Fruit fly (Drosophila melanogaster) whole organism, embryonic: ENCODE data around the gene CG31650.

Experiments used
- Adf1 ChIP-seq: fragments of 200-800 bp; sonication (Bioruptor generic); IDR thresholded peaks from 2 replicates; pipeline ENCODE4 v1.3.6; 2022; ENCODE audit warnings: missing biosample characterization, missing genetic modification characterization
- Bteb2 ChIP-seq: fragments of 200-800 bp; sonication (Bioruptor generic); optimal IDR thresholded peaks from 2 replicates; lab custom pipeline; 2016; ENCODE audit warnings: missing biosample characterization, missing genetic modification characterization
- CG10267 ChIP-seq: fragments of 200-800 bp; sonication (Bioruptor generic); optimal IDR thresholded peaks from 2 replicates; lab custom pipeline; 2018; ENCODE audit warnings: missing biosample characterization, mild to moderate bottlenecking, missing genetic modification characterization, moderate library complexity
- CG10462 ChIP-seq: fragments of 200-800 bp; sonication (Bioruptor generic); optimal IDR thresholded peaks from 2 replicates; lab custom pipeline; 2016; ENCODE audit warnings: missing biosample characterization, missing genetic modification characterization
- CG10565 ChIP-seq: fragments of 200-800 bp; sonication (Bioruptor generic); optimal IDR thresholded peaks from 3 replicates; lab custom pipeline; 2016; ENCODE audit warnings: missing biosample characterization, mild to moderate bottlenecking, missing genetic modification characterization
- CG11723 ChIP-seq: fragments of 200-800 bp; sonication (Bioruptor generic); optimal IDR thresholded peaks from 2 replicates; lab custom pipeline; 2017; ENCODE audit warnings: missing biosample characterization, mild to moderate bottlenecking, missing genetic modification characterization
- CG1233 ChIP-seq: fragments of 200-800 bp; sonication (Bioruptor generic); optimal IDR thresholded peaks from 4 replicates; lab custom pipeline; 2018; ENCODE audit warnings: missing biosample characterization, mild to moderate bottlenecking, missing genetic modification characterization
- CG14860 ChIP-seq: fragments of 200-800 bp; sonication (Bioruptor generic); IDR thresholded peaks from 3 replicates; pipeline ENCODE4 v1.3.6; 2022; ENCODE audit warnings: missing biosample characterization, missing genetic modification characterization; ENCODE audit not compliant: partially characterized antibody
- CG17328 ChIP-seq: fragments of 200-800 bp; sonication (Bioruptor generic); IDR thresholded peaks from 2 replicates; pipeline ENCODE4 v1.3.6; 2022; ENCODE audit warnings: missing biosample characterization, missing genetic modification characterization
- CG17385 ChIP-seq: fragments of 200-800 bp; sonication (Bioruptor generic); optimal IDR thresholded peaks from 3 replicates; lab custom pipeline; 2018; ENCODE audit warnings: missing biosample characterization, mild to moderate bottlenecking, missing genetic modification characterization
- CG2889 ChIP-seq: fragments of 200-800 bp; sonication (Bioruptor generic); IDR thresholded peaks from 3 replicates; pipeline ENCODE4 v1.3.6; 2022; ENCODE audit warnings: missing biosample characterization, missing genetic modification characterization
- CG30431 ChIP-seq: fragments of 200-800 bp; sonication (Bioruptor generic); optimal IDR thresholded peaks from 2 replicates; lab custom pipeline; 2017; ENCODE audit warnings: missing biosample characterization, missing genetic modification characterization
- CG32532 ChIP-seq: fragments of 200-800 bp; sonication (Bioruptor generic); IDR thresholded peaks from 2 replicates; pipeline ENCODE4 v1.3.6; 2022; ENCODE audit warnings: missing biosample characterization, missing genetic modification characterization
- CG3407 ChIP-seq: fragments of 200-800 bp; sonication (Bioruptor generic); optimal IDR thresholded peaks from 2 replicates; lab custom pipeline; 2018; ENCODE audit warnings: missing biosample characterization, mild to moderate bottlenecking, missing genetic modification characterization
- CG3838 ChIP-seq: fragments of 200-800 bp; sonication (Bioruptor generic); optimal IDR thresholded peaks from 3 replicates; lab custom pipeline; 2016; ENCODE audit warnings: missing biosample characterization, missing genetic modification characterization
- CG42726 ChIP-seq: fragments of 200-800 bp; sonication (Bioruptor generic); IDR thresholded peaks from 2 replicates; pipeline ENCODE4 v1.3.6; 2022; ENCODE audit warnings: missing biosample characterization, missing genetic modification characterization; ENCODE audit not compliant: partially characterized antibody
- CG4820 ChIP-seq: fragments of 200-800 bp; sonication (Bioruptor generic); optimal IDR thresholded peaks from 3 replicates; lab custom pipeline; 2016; ENCODE audit warnings: missing biosample characterization, missing genetic modification characterization
- CG7372 ChIP-seq: fragments of 200-800 bp; sonication (Bioruptor generic); IDR thresholded peaks from 2 replicates; pipeline ENCODE4 v1.3.6; 2022; ENCODE audit warnings: missing biosample characterization, missing genetic modification characterization
- CG7745 ChIP-seq: fragments of 200-800 bp; sonication (Bioruptor generic); optimal IDR thresholded peaks from 2 replicates; lab custom pipeline; 2018; ENCODE audit warnings: missing biosample characterization, mild to moderate bottlenecking, missing genetic modification characterization, moderate library complexity
- CG7928 ChIP-seq: fragments of 200-800 bp; sonication (Bioruptor generic); optimal IDR thresholded peaks from 2 replicates; lab custom pipeline; 2017; ENCODE audit warnings: missing biosample characterization, mild to moderate bottlenecking, missing genetic modification characterization
- CG8290 ChIP-seq, 3 experiments: fragments of 200-800 bp; sonication (Bioruptor generic); optimal IDR thresholded peaks; 2 replicates each; lab custom pipeline; 2016 to 2019; ENCODE audit warnings: missing biosample characterization in 3 of 3, missing genetic modification characterization in 3 of 3, mild to moderate bottlenecking in 2 of 3, moderate library complexity in 1 of 3
- CG9437 ChIP-seq: fragments of 200-800 bp; sonication (Bioruptor generic); optimal IDR thresholded peaks from 2 replicates; lab custom pipeline; 2018; ENCODE audit warnings: missing biosample characterization, mild to moderate bottlenecking, missing genetic modification characterization
- CG9727 ChIP-seq: fragments of 200-800 bp; sonication (Bioruptor generic); optimal IDR thresholded peaks from 3 replicates; lab custom pipeline; 2017; ENCODE audit warnings: missing biosample characterization, mild to moderate bottlenecking, missing genetic modification characterization
- CG9932 ChIP-seq: fragments of 200-800 bp; sonication (Bioruptor generic); IDR thresholded peaks from 2 replicates; pipeline ENCODE4 v1.3.6; 2022; ENCODE audit warnings: missing biosample characterization, missing genetic modification characterization
- CTCF ChIP-seq: fragments of 200-800 bp; sonication (Bioruptor generic); optimal IDR thresholded peaks from 2 replicates; lab custom pipeline; 2017; ENCODE audit warnings: missing biosample characterization, mild to moderate bottlenecking, missing genetic modification characterization, moderate library complexity
- Dip3 ChIP-seq: fragments of 200-800 bp; sonication (Bioruptor generic); optimal IDR thresholded peaks from 3 replicates; lab custom pipeline; 2016; ENCODE audit warnings: missing biosample characterization, missing genetic modification characterization
- Hr51 ChIP-seq, 2 experiments: fragments of 200-800 bp; sonication (Bioruptor generic); optimal IDR thresholded peaks; 2 replicates in 1 of 2; 3 replicates in 1 of 2; lab custom pipeline; 2016 to 2018; ENCODE audit warnings: missing biosample characterization in 2 of 2, missing genetic modification characterization in 2 of 2, mild to moderate bottlenecking in 1 of 2, moderate library complexity in 1 of 2
- Hsf ChIP-seq: fragments of 200-800 bp; sonication (Bioruptor generic); optimal IDR thresholded peaks from 3 replicates; lab custom pipeline; 2016; ENCODE audit warnings: missing biosample characterization, missing genetic modification characterization
- Lpt ChIP-seq: fragments of >200 bp; optimal IDR thresholded peaks from 2 replicates; lab custom pipeline; 2018; ENCODE audit warnings: missing biosample characterization, missing genetic modification characterization
- Myb ChIP-seq: fragments of 200-800 bp; sonication (Bioruptor generic); optimal IDR thresholded peaks from 2 replicates; lab custom pipeline; 2016; ENCODE audit warnings: missing biosample characterization, missing genetic modification characterization
- Oaz ChIP-seq: fragments of 200-800 bp; sonication (Bioruptor generic); IDR thresholded peaks from 2 replicates; pipeline ENCODE4 v1.3.6; 2022; ENCODE audit warnings: missing biosample characterization, missing genetic modification characterization
- Sry-β ChIP-seq: fragments of 200-800 bp; sonication (Bioruptor generic); optimal IDR thresholded peaks from 2 replicates; lab custom pipeline; 2018; ENCODE audit warnings: missing biosample characterization, mild to moderate bottlenecking, missing genetic modification characterization, moderate library complexity
- Taf1 ChIP-seq: fragments of 200-800 bp; sonication (Bioruptor generic); IDR thresholded peaks from 2 replicates; pipeline ENCODE4 v1.3.6; 2022; ENCODE audit warnings: missing biosample characterization, missing genetic modification characterization
- Vsx1 ChIP-seq: fragments of 200-800 bp; sonication (Bioruptor generic); optimal IDR thresholded peaks from 2 replicates; lab custom pipeline; 2017; ENCODE audit warnings: missing biosample characterization, mild to moderate bottlenecking, missing genetic modification characterization, missing genetic modification reagents
- dan ChIP-seq: fragments of 200-800 bp; sonication (Bioruptor generic); IDR thresholded peaks from 2 replicates; pipeline ENCODE4 v1.3.6; 2022; ENCODE audit warnings: missing biosample characterization, missing genetic modification characterization
- ems ChIP-seq: fragments of 200-800 bp; sonication (Bioruptor generic); optimal IDR thresholded peaks from 3 replicates; lab custom pipeline; 2016; ENCODE audit warnings: missing biosample characterization, missing genetic modification characterization
- eyg ChIP-seq: fragments of 200-800 bp; sonication (Bioruptor generic); optimal IDR thresholded peaks from 3 replicates; lab custom pipeline; 2016; ENCODE audit warnings: missing biosample characterization, missing genetic modification characterization
- fd102C ChIP-seq: fragments of 200-800 bp; sonication (Bioruptor generic); optimal IDR thresholded peaks from 2 replicates; lab custom pipeline; 2018; ENCODE audit warnings: missing biosample characterization, mild to moderate bottlenecking, missing genetic modification characterization, moderate library complexity
- gcm2 ChIP-seq: fragments of 200-800 bp; sonication (Bioruptor generic); optimal IDR thresholded peaks from 2 replicates; lab custom pipeline; 2016; ENCODE audit warnings: missing biosample characterization, missing genetic modification characterization
- gfzf ChIP-seq: fragments of 200-800 bp; sonication (Bioruptor generic); optimal IDR thresholded peaks from 2 replicates; lab custom pipeline; 2016; ENCODE audit warnings: missing biosample characterization, mild to moderate bottlenecking, missing genetic modification characterization, moderate library complexity
- kni ChIP-seq: fragments of 200-800 bp; sonication (Bioruptor generic); optimal IDR thresholded peaks from 3 replicates; lab custom pipeline; 2017; ENCODE audit warnings: mild to moderate bottlenecking, missing biosample characterization, missing genetic modification reagents, missing genetic modification characterization
- nau ChIP-seq: fragments of 200-800 bp; sonication (Bioruptor generic); optimal IDR thresholded peaks from 3 replicates; lab custom pipeline; 2017; ENCODE audit warnings: missing biosample characterization, mild to moderate bottlenecking, missing genetic modification characterization, missing genetic modification reagents
- nerfin-2 ChIP-seq: fragments of 200-800 bp; sonication (Bioruptor generic); IDR thresholded peaks from 2 replicates; pipeline ENCODE4 v1.3.6; 2022; ENCODE audit warnings: missing biosample characterization, missing genetic modification characterization; ENCODE audit not compliant: partially characterized antibody
- peb ChIP-seq: fragments of 200-800 bp; sonication (Bioruptor generic); IDR thresholded peaks from 2 replicates; pipeline ENCODE4 v1.3.6; 2022; ENCODE audit warnings: missing biosample characterization, missing genetic modification characterization
- pita ChIP-seq: fragments of 200-800 bp; sonication (Bioruptor generic); optimal IDR thresholded peaks from 2 replicates; lab custom pipeline; 2017; ENCODE audit warnings: missing biosample characterization, mild to moderate bottlenecking, missing genetic modification characterization
- pum ChIP-seq: fragments of 200-800 bp; sonication (Bioruptor generic); optimal IDR thresholded peaks from 2 replicates; lab custom pipeline; 2016; ENCODE audit warnings: missing biosample characterization, missing genetic modification characterization
- sqz ChIP-seq: fragments of 200-800 bp; sonication (Bioruptor generic); optimal IDR thresholded peaks from 3 replicates; lab custom pipeline; 2018; ENCODE audit warnings: missing biosample characterization, mild to moderate bottlenecking, missing genetic modification characterization
- tgo ChIP-seq: fragments of 200-800 bp; sonication (Bioruptor generic); IDR thresholded peaks from 3 replicates; pipeline ENCODE4 v1.3.6; 2022; ENCODE audit warnings: missing biosample characterization, missing genetic modification characterization
- trh ChIP-seq: fragments of 200-800 bp; sonication (Bioruptor generic); optimal IDR thresholded peaks from 2 replicates; lab custom pipeline; 2016; ENCODE audit warnings: missing biosample characterization, missing genetic modification characterization

Gene CG31650

dm6 chr2L:5070797-5071579 is 26.5 kb upstream of the CG31650 start, which contains the start of gene RpL37A (continued):
- TF ChIP-seq gcm2 (GFP tag; lab: Kevin White, UChicago) (peak; percentile 72), CG10565 (GFP tag; lab: Kevin White, UChicago) (peak; percentile 53), gfzf (GFP tag; lab: Kevin White, UChicago) (peak; percentile 99), CG9437 (peak; percentile 56), CG8290 (GFP tag; optimal IDR thresholded peaks at IDR 0.05; lab: Kevin White, UChicago) (peak; percentile 86), CG8290 (tag; optimal IDR thresholded peaks at IDR 0.05; lab: Kevin White, UChicago) (peak; percentile 81 to 89), trh (GFP tag; lab: Kevin White, UChicago) (peak; percentile 49), CG9932 (GFP tag; lab: Robert Waterston, UW) (no peak), CG14860 (GFP tag; lab: Robert Waterston, UW) (no peak), CG7745 (tag; lab: Kevin White, UChicago) (peak; percentile 4), Hsf (GFP tag; lab: Kevin White, UChicago) (peak; percentile 85), Oaz (GFP tag; lab: Robert Waterston, UW) (peak; percentile 25; the same call in 1 of the 2 replicates), ems (GFP tag; lab: Kevin White, UChicago) (peak; percentile 85), CTCF (peak; percentile 70), Dip3 (GFP tag; lab: Kevin White, UChicago) (peak; percentile 7), CG42726 (GFP tag; lab: Robert Waterston, UW) (peak; percentile 65), Taf1 (GFP tag; lab: Robert Waterston, UW) (no peak), pum (GFP tag; lab: Kevin White, UChicago) (peak; percentile 46), CG7372 (GFP tag; lab: Robert Waterston, UW) (peak; percentile 82), tgo (peak; percentile 53; the same call in 2 of the 3 replicates), dan (no peak), CG10462 (peak; percentile 1), sqz (GFP tag; lab: Kevin White, UChicago) (peak; percentile 86), CG4820 (GFP tag; lab: Kevin White, UChicago) (peak; percentile 53), CG3838 (GFP tag; lab: Kevin White, UChicago) (peak; percentile 18), CG7928 (GFP tag; lab: Kevin White, UChicago) (peak; percentile 64), fd102C (GFP tag; lab: Kevin White, UChicago) (peak; percentile 60), Myb (peak; percentile 81), kni (peak; percentile 85), CG11723 (GFP tag; lab: Kevin White, UChicago) (peak; percentile 80), CG17385 (GFP tag; lab: Kevin White, UChicago) (peak; percentile 65), Lpt (no peak), Vsx1 (GFP tag; lab: Kevin White, UChicago) (peak; percentile 86), CG2889 (GFP tag; lab: Robert Waterston, UW) (no peak), nau (GFP tag; lab: Kevin White, UChicago) (peak; percentile 87), eyg (GFP tag; lab: Kevin White, UChicago) (peak; percentile 83), CG3407 (GFP tag; lab: Kevin White, UChicago) (peak; percentile 69), CG1233 (GFP tag; lab: Kevin White, UChicago) (peak; percentile 78), CG17328 (GFP tag; lab: Robert Waterston, UW) (peak; percentile 77), Hr51 (GFP tag; optimal IDR thresholded peaks at IDR 0.05; lab: Kevin White, UChicago) (peak; percentile 58 to 81), CG9727 (GFP tag; lab: Kevin White, UChicago) (peak; percentile 91), Sry-β (peak; percentile 49), CG30431 (peak; percentile 63), pita (GFP tag; lab: Kevin White, UChicago) (peak; percentile 83), CG32532 (GFP tag; lab: Robert Waterston, UW) (peak; percentile 84), Bteb2 (peak; percentile 80), peb (GFP tag; lab: Robert Waterston, UW) (no peak), CG10267 (tag; lab: Kevin White, UChicago) (peak; percentile 83), nerfin-2 (no peak), Adf1 (peak; percentile 47)
